Worm (Caenorhabditis elegans) whole organism, mixed stage, embryonic: ENCODE data around the gene R13D7.2.

Experiments used
- nhr-12 ChIP-seq: fragments of 150-350 bp; optimal IDR thresholded peaks from 2 replicates; lab custom pipeline; 2014; ENCODE audit warnings: missing biosample characterization, missing genetic modification characterization
- nhr-237 ChIP-seq: fragments of 150-350 bp; optimal IDR thresholded peaks from 2 replicates; lab custom pipeline; 2014; ENCODE audit warnings: missing biosample characterization, missing genetic modification characterization
- nhr-76 ChIP-seq: sonication (generic microtip); optimal IDR thresholded peaks from 2 replicates; lab custom pipeline; 2017; ENCODE audit warnings: missing biosample characterization, missing genetic modification characterization
- snpc-4 ChIP-seq: fragments of 150-350 bp; optimal IDR thresholded peaks from 2 replicates; lab custom pipeline; 2014; ENCODE audit warnings: missing biosample characterization, missing genetic modification characterization

- TF ChIP-seq snpc-4 (no peak), nhr-12 (tag; lab: Kevin White, UChicago) (no peak), nhr-76 (tag; lab: Kevin White, UChicago) (no peak), nhr-237 (tag; lab: Kevin White, UChicago) (no peak)
These were observed 48.0 kb upstream of the R13D7.2 start, which contains the start of gene cyp-35A1 for ce11 chrV:7361673-7362072.
